Worm (Caenorhabditis elegans): ENCODE results near the gene F59A6.3.

F59A6.3 gene

ce11 chrII:5055129-5055666 is 47.1 kb downstream of the F59A6.3 start, which contains the start of the genes ify-1 and rpl-22 (continued):
- TF ChIP-seq unc-86 (tag; optimal IDR thresholded peaks at IDR 0.05): peak; percentile 88
- peak; percentile 69 for TF ChIP-seq aly-2 (tag; optimal IDR thresholded peaks at IDR 0.05)
- peak; percentile 48 for TF ChIP-seq sox-4 (tag; optimal IDR thresholded peaks at IDR 0.05)
- peak; percentile 85 for TF ChIP-seq irx-1 (tag; optimal IDR thresholded peaks at IDR 0.05)
- peak; percentile 83 for TF ChIP-seq ceh-8 (GFP tag; optimal IDR thresholded peaks at IDR 0.05)
- TF ChIP-seq nhr-20 (tag; optimal IDR thresholded peaks at IDR 0.05): peak; percentile 97
- peak; percentile 92 for TF ChIP-seq tbx-2 (tag; optimal IDR thresholded peaks at IDR 0.05)
- peak; percentile 17 for TF ChIP-seq mef-2 (tag; optimal IDR thresholded peaks at IDR 0.05)
- TF ChIP-seq fkh-8 (tag; optimal IDR thresholded peaks at IDR 0.05): peak; percentile 90
- peak; percentile 95 for TF ChIP-seq mep-1 (tag; optimal IDR thresholded peaks at IDR 0.05)
- peak; percentile 53; the same call in 1 of the 2 replicates for TF ChIP-seq mab-9 (GFP tag; IDR thresholded peaks at IDR 0.05)
- no peak for TF ChIP-seq nhr-76 (tag; optimal IDR thresholded peaks at IDR 0.05)
- peak; percentile 82 for TF ChIP-seq ceh-88 (GFP tag; IDR thresholded peaks at IDR 0.05)
- TF ChIP-seq zip-4 (GFP tag; optimal IDR thresholded peaks at IDR 0.05): peak; percentile 78
- TF ChIP-seq nhr-19 (GFP tag; conservative IDR thresholded peaks at IDR 0.05): peak; percentile 93
- peak; percentile 82 for TF ChIP-seq lin-39 (tag; optimal IDR thresholded peaks at IDR 0.05)
- TF ChIP-seq F16B12.6 (tag; optimal IDR thresholded peaks at IDR 0.05): peak; percentile 75
- peak; percentile 93 for TF ChIP-seq isw-1 (GFP tag; IDR thresholded peaks at IDR 0.05)
- TF ChIP-seq fkh-10 (GFP tag; optimal IDR thresholded peaks at IDR 0.05): peak; percentile 87
- TF ChIP-seq hlh-17 (GFP tag; optimal IDR thresholded peaks at IDR 0.05; ENCODE audit: borderline replicate concordance): no peak
- TF ChIP-seq ets-5 (GFP tag; IDR thresholded peaks at IDR 0.05): no peak
- TF ChIP-seq efl-1 (optimal IDR thresholded peaks at IDR 0.05): peak; percentile 95 to 96
- TF ChIP-seq efl-1 (GFP tag; optimal IDR thresholded peaks at IDR 0.05 in 1 of 2): peak; percentile 93 to 99
- peak; percentile 88 for TF ChIP-seq ztf-4 (tag; optimal IDR thresholded peaks at IDR 0.05)
- TF ChIP-seq unc-130 (tag; optimal IDR thresholded peaks at IDR 0.05): peak; percentile 99
- no peak for TF ChIP-seq sptf-1 (tag; optimal IDR thresholded peaks at IDR 0.05)
- no peak for TF ChIP-seq unc-62 (GFP tag; optimal IDR thresholded peaks at IDR 0.05)
- peak; percentile 90 for TF ChIP-seq vab-15 (tag; optimal IDR thresholded peaks at IDR 0.05)
- no peak for TF ChIP-seq unc-30 (tag; optimal IDR thresholded peaks at IDR 0.05)
- TF ChIP-seq nhr-71 (tag; optimal IDR thresholded peaks at IDR 0.05): peak; percentile 96
- TF ChIP-seq unc-98 (GFP tag; IDR thresholded peaks at IDR 0.05): no peak
- peak; percentile 93 for TF ChIP-seq snpc-4 (tag; optimal IDR thresholded peaks at IDR 0.05)
- TF ChIP-seq blmp-1 (tag; optimal IDR thresholded peaks at IDR 0.05): peak; percentile 87
- TF ChIP-seq ceh-82 (tag; optimal IDR thresholded peaks at IDR 0.05): peak; percentile 89 to 97 (median 94)
- no peak for TF ChIP-seq ceh-63 (GFP tag; optimal IDR thresholded peaks at IDR 0.05)
- peak; percentile 98 for TF ChIP-seq snu-23 (GFP tag; optimal IDR thresholded peaks at IDR 0.05)
- TF ChIP-seq dsc-1 (tag; optimal IDR thresholded peaks at IDR 0.05): peak; percentile 89
- TF ChIP-seq nhr-85 (tag): peak; percentile 96
- no peak for TF ChIP-seq Y116A8C.19 (tag; optimal IDR thresholded peaks at IDR 0.05; ENCODE audit: borderline replicate concordance)
- TF ChIP-seq zag-1 (tag; optimal IDR thresholded peaks at IDR 0.05): peak; percentile 17

ce11 chrII:5056254-5056653 is 48.1 kb downstream of the F59A6.3 start:
- TF ChIP-seq nhr-84 (tag; optimal IDR thresholded peaks at IDR 0.05) (no peak), skn-1 (tag; optimal IDR thresholded peaks at IDR 0.05) (no peak), efl-1 (optimal IDR thresholded peaks at IDR 0.05) (no peak), efl-1 (GFP tag; optimal IDR thresholded peaks at IDR 0.05 in 1 of 2) (peak in 1 of 2 experiments; percentile 92), dsc-1 (tag; optimal IDR thresholded peaks at IDR 0.05) (peak; percentile 0), grh-1 (GFP tag; IDR thresholded peaks at IDR 0.05) (no peak), nhr-85 (tag) (peak; percentile 47), lsy-2 (tag; optimal IDR thresholded peaks at IDR 0.05) (peak in 1 of 2 experiments; percentile 2), sup-37 (GFP tag; optimal IDR thresholded peaks at IDR 0.05) (no peak), fkh-4 (tag; optimal IDR thresholded peaks at IDR 0.05; ENCODE audit: borderline replicate concordance) (no peak), elt-3 (tag; optimal IDR thresholded peaks at IDR 0.05) (no peak), mab-9 (GFP tag; IDR thresholded peaks at IDR 0.05) (no peak), nhr-19 (GFP tag; conservative IDR thresholded peaks at IDR 0.05) (no peak), pax-3 (tag; optimal IDR thresholded peaks at IDR 0.05) (no peak), F16B12.6 (tag; optimal IDR thresholded peaks at IDR 0.05) (no peak), lin-39 (tag; optimal IDR thresholded peaks at IDR 0.05) (no peak), egl-27 (tag; optimal IDR thresholded peaks at IDR 0.05) (no peak), nhr-77 (tag; optimal IDR thresholded peaks at IDR 0.05) (peak; percentile 7), pag-3 (tag; optimal IDR thresholded peaks at IDR 0.05; ENCODE audit: borderline replicate concordance, insufficient read depth) (no peak), egl-13 (tag; optimal IDR thresholded peaks at IDR 0.05) (no peak), efl-3 (GFP tag; optimal IDR thresholded peaks at IDR 0.05) (no peak)

Data from whole organism, L1 larva.